Fruit fly (Drosophila melanogaster) whole organism, pupa: Measurements from ENCODE around the gene Iris.

Experiments
- CG10348 ChIP-seq: fragments of 200-800 bp; sonication (Bioruptor generic); IDR thresholded peaks from 2 replicates; pipeline ENCODE4 v1.3.6; 2022; ENCODE audit warnings: missing biosample characterization, missing genetic modification characterization
- CG12605 ChIP-seq: fragments of 200-800 bp; sonication (Bioruptor generic); IDR thresholded peaks from 2 replicates; pipeline ENCODE4 v1.3.6; 2022; ENCODE audit warnings: missing biosample characterization, missing genetic modification characterization
- CG13204 ChIP-seq: fragments of 200-800 bp; sonication (Bioruptor generic); optimal IDR thresholded peaks from 2 replicates; lab custom pipeline; 2018; ENCODE audit warnings: missing biosample characterization, mild to moderate bottlenecking, missing genetic modification characterization, moderate library complexity
- CG14655 ChIP-seq: fragments of 200-800 bp; sonication (Bioruptor generic); optimal IDR thresholded peaks from 3 replicates; lab custom pipeline; 2017; ENCODE audit warnings: mild to moderate bottlenecking, missing biosample characterization, missing genetic modification reagents, missing genetic modification characterization
- CG15710 ChIP-seq: fragments of 200-800 bp; sonication (Bioruptor generic); optimal IDR thresholded peaks from 2 replicates; lab custom pipeline; 2018; ENCODE audit warnings: missing biosample characterization, mild to moderate bottlenecking, missing genetic modification characterization, moderate library complexity
- CG17806 ChIP-seq: fragments of 200-800 bp; sonication (Bioruptor generic); optimal IDR thresholded peaks from 2 replicates; lab custom pipeline; 2018; ENCODE audit warnings: missing biosample characterization, mild to moderate bottlenecking, missing genetic modification characterization, moderate library complexity
- CG32121 ChIP-seq: fragments of 200-800 bp; sonication (Bioruptor generic); IDR thresholded peaks from 2 replicates; pipeline ENCODE4 v1.3.6; 2022; ENCODE audit warnings: missing biosample characterization, missing genetic modification characterization
- CG34367 ChIP-seq: fragments of 200-800 bp; sonication (Bioruptor generic); optimal IDR thresholded peaks from 2 replicates; lab custom pipeline; 2018; ENCODE audit warnings: missing biosample characterization, mild to moderate bottlenecking, missing genetic modification characterization
- CG4496 ChIP-seq: fragments of 200-800 bp; sonication (Bioruptor generic); IDR thresholded peaks from 3 replicates; pipeline ENCODE4 v1.3.6; 2022; ENCODE audit warnings: missing biosample characterization, missing genetic modification characterization
- CG8159 ChIP-seq: fragments of 200-800 bp; sonication (Bioruptor generic); optimal IDR thresholded peaks from 3 replicates; lab custom pipeline; 2018; ENCODE audit warnings: missing biosample characterization, mild to moderate bottlenecking, missing genetic modification characterization, moderate library complexity
- CG8301 ChIP-seq: fragments of 200-800 bp; sonication (Bioruptor generic); optimal IDR thresholded peaks from 2 replicates; lab custom pipeline; 2018; ENCODE audit warnings: missing biosample characterization, mild to moderate bottlenecking, missing genetic modification characterization
- CG9948 ChIP-seq: fragments of 200-800 bp; sonication (Bioruptor generic); optimal IDR thresholded peaks from 2 replicates; lab custom pipeline; 2018; ENCODE audit warnings: missing biosample characterization, mild to moderate bottlenecking, missing genetic modification characterization, moderate library complexity
- D1 ChIP-seq: fragments of 200-800 bp; sonication (Bioruptor generic); optimal IDR thresholded peaks from 2 replicates; lab custom pipeline; 2018; ENCODE audit warnings: missing biosample characterization, mild to moderate bottlenecking, missing genetic modification characterization, moderate library complexity
- EcR ChIP-seq: fragments of 200-800 bp; sonication (Bioruptor generic); optimal IDR thresholded peaks from 3 replicates; lab custom pipeline; 2019; ENCODE audit warnings: missing biosample characterization, missing genetic modification characterization, mild to moderate bottlenecking, moderate library complexity, missing genetic modification reagents
- Ets98B ChIP-seq: fragments of 200-800 bp; sonication (Bioruptor generic); IDR thresholded peaks from 2 replicates; pipeline ENCODE4 v1.3.6; 2022; ENCODE audit warnings: missing biosample characterization, missing genetic modification characterization
- Pif1A ChIP-seq: fragments of 200-800 bp; sonication (Bioruptor generic); optimal IDR thresholded peaks from 3 replicates; lab custom pipeline; 2016; ENCODE audit warnings: missing biosample characterization, missing genetic modification characterization
- Pif1B ChIP-seq: fragments of 200-800 bp; sonication (Bioruptor generic); optimal IDR thresholded peaks from 3 replicates; lab custom pipeline; 2016; ENCODE audit warnings: missing biosample characterization, missing genetic modification characterization
- Snoo ChIP-seq: fragments of 200-800 bp; sonication (Bioruptor generic); optimal IDR thresholded peaks from 3 replicates; lab custom pipeline; 2017; ENCODE audit warnings: missing biosample characterization, mild to moderate bottlenecking, missing genetic modification characterization, inconsistent platforms
- fd96Ca ChIP-seq: fragments of 200-800 bp; sonication (Bioruptor generic); IDR thresholded peaks from 3 replicates; pipeline ENCODE4 v1.3.6; 2022; ENCODE audit warnings: missing biosample characterization, missing genetic modification characterization
- gl ChIP-seq: fragments of 200-800 bp; sonication (Bioruptor generic); optimal IDR thresholded peaks from 2 replicates; lab custom pipeline; 2018; ENCODE audit warnings: missing biosample characterization, mild to moderate bottlenecking, missing genetic modification characterization
- rn ChIP-seq: fragments of 200-800 bp; sonication (Bioruptor generic); IDR thresholded peaks from 2 replicates; pipeline ENCODE4 v1.3.6; 2022; ENCODE audit warnings: missing biosample characterization, missing genetic modification characterization

The Iris gene

DNA sequence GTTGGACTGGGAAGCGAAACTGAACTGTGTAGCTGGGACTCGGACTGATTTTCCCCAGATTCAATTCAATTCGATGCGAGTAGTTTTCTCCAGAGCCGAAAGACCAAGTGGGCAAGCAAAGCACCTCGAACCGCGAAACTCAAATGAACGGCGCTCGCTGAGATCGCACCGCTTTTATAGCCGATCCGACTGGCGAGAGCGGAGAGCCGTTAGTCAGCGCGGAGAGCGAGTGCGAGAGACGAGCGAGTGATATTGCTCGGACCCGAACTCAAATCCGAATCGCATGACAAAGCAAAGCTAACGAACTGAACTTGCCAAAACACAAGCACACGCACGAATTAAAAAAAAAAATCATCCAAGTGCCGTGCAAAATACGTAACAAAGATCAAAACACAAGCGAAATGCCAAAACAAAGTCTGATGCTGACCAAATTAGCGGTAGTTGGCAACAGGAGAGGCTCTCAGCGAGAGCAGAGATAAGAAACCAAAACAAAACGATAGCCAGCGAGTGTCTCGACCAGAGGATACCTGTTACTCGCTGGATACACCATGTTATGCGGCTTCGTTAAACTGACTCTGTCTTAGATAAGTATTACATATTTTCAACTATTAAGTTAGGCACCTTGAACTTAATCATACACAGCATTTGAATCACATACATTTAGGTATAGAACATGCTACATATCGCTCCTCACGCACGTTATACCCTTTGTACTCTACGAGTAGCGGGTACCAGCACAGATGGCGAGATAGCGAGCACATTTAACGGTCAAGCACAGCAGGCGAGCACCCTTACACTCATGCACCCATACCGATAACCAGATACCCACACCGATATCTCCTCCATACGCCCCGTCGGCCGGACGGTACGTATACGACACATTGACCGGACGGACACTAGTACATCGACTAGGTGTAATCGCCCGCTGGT, 14.8 kb downstream of the Iris start:
- TF ChIP-seq CG8301 (tag; lab: Kevin White, UChicago) (peak; percentile 74), CG15710 (tag; lab: Kevin White, UChicago) (peak; percentile 62), CG4496 (peak; percentile 80), fd96Ca (GFP tag; lab: Robert Waterston, UW) (peak; percentile 88), CG32121 (GFP tag; lab: Robert Waterston, UW) (peak; percentile 71), CG17806 (tag; lab: Kevin White, UChicago) (peak; percentile 61), D1 (tag; lab: Kevin White, UChicago) (no peak), CG8159 (tag; lab: Kevin White, UChicago) (peak; percentile 71), Pif1A (GFP tag; lab: Kevin White, UChicago) (peak; percentile 59), CG9948 (tag; lab: Kevin White, UChicago) (peak; percentile 46), CG14655 (peak; percentile 75), Snoo (peak; percentile 73), CG12605 (GFP tag; lab: Robert Waterston, UW) (peak; percentile 73), Pif1B (GFP tag; lab: Kevin White, UChicago) (peak; percentile 70), gl (tag; lab: Kevin White, UChicago) (peak; percentile 36), CG34367 (tag; lab: Kevin White, UChicago) (peak; percentile 41), EcR (GFP tag; lab: Kevin White, UChicago) (peak; percentile 78), CG13204 (GFP tag; lab: Kevin White, UChicago) (no peak), Ets98B (GFP tag; lab: Robert Waterston, UW) (peak; percentile 58), rn (GFP tag; lab: Robert Waterston, UW) (peak; percentile 57), CG10348 (GFP tag; lab: Robert Waterston, UW) (peak; percentile 45; the same call in 1 of the 2 replicates)

dm6 chr2L:1118149-1118548, 15.7 kb downstream of the Iris start:
- peak; percentile 57 for TF ChIP-seq CG14655
- 0 out of 2 replicates have a peak, but pooled peaks have one; percentile 11 for TF ChIP-seq CG12605 (GFP tag; lab: Robert Waterston, UW)
- TF ChIP-seq CG32121 (GFP tag; lab: Robert Waterston, UW) = peak; percentile 44; the same call in 1 of the 2 replicates
- no peak for TF ChIP-seq CG13204 (GFP tag; lab: Kevin White, UChicago)

- TF ChIP-seq CG17806 (tag; lab: Kevin White, UChicago) (no peak), CG32121 (GFP tag; lab: Robert Waterston, UW) (no peak), CG8301 (tag; lab: Kevin White, UChicago) (no peak), CG9948 (tag; lab: Kevin White, UChicago) (no peak), Pif1B (GFP tag; lab: Kevin White, UChicago) (no peak), CG13204 (GFP tag; lab: Kevin White, UChicago) (no peak), CG4496 (no peak)
Measured at dm6 chr2L:1116661-1117322, 17.1 kb downstream of the Iris start.

- TF ChIP-seq fd96Ca (GFP tag; lab: Robert Waterston, UW) (no peak), CG9948 (tag; lab: Kevin White, UChicago) (no peak), CG15710 (tag; lab: Kevin White, UChicago) (no peak), CG12605 (GFP tag; lab: Robert Waterston, UW) (no peak), CG32121 (GFP tag; lab: Robert Waterston, UW) (no peak), gl (tag; lab: Kevin White, UChicago) (no peak), CG13204 (GFP tag; lab: Kevin White, UChicago) (no peak), Pif1A (GFP tag; lab: Kevin White, UChicago) (no peak), CG10348 (GFP tag; lab: Robert Waterston, UW) (no peak), D1 (tag; lab: Kevin White, UChicago) (no peak), Pif1B (GFP tag; lab: Kevin White, UChicago) (no peak), CG8301 (tag; lab: Kevin White, UChicago) (no peak), EcR (GFP tag; lab: Kevin White, UChicago) (no peak), CG14655 (no peak), Ets98B (GFP tag; lab: Robert Waterston, UW) (no peak), CG8159 (tag; lab: Kevin White, UChicago) (no peak)
Measured at dm6 chr2L:1114230-1114629, 19.7 kb downstream of the Iris start.

- TF ChIP-seq CG8301 (tag; lab: Kevin White, UChicago) (no peak), D1 (tag; lab: Kevin White, UChicago) (no peak), CG4496 (no peak), Pif1A (GFP tag; lab: Kevin White, UChicago) (no peak)
Measured at dm6 chr2L:1112641-1113040, 21.3 kb downstream of the Iris start, which contains the start of gene CG14340. CG14340 (plus strand) TSS chr2L:1112941.
